Worm (Caenorhabditis elegans) whole organism, midembryonic: ENCODE results near the gene spp-7.

Source experiments
- cog-1 ChIP-seq: sonication (generic microtip); optimal IDR thresholded peaks from 2 replicates; lab custom pipeline; 2016; ENCODE audit warnings: missing genetic modification characterization, missing compliant biosample characterization
- med-1 ChIP-seq: sonication (generic microtip); optimal IDR thresholded peaks from 2 replicates; lab custom pipeline; 2017; ENCODE audit warnings: missing genetic modification characterization, mild to moderate bottlenecking, missing compliant biosample characterization, antibody characterized with exemption, missing genetic modification reagents; ENCODE audit not compliant: insufficient read depth

- TF ChIP-seq med-1 (GFP tag; lab: Kevin White, UChicago) (no peak), cog-1 (tag; lab: Kevin White, UChicago) (no peak)
These were observed 3.5 kb upstream of the spp-7 start, which contains the start of gene ehn-3 for ce11 chrIV:5419122-5419521.
